Fruit fly (Drosophila melanogaster): ENCODE measurements around the gene PolZ2.

PolZ2 gene

dm6 chr3R:5601044-5601523, 12.4 kb downstream of the PolZ2 start, which contains the start of the genes kra and SecS (continued):
- peak in 1 of 2 experiments; percentile 17 for TF ChIP-seq crp (GFP tag; optimal IDR thresholded peaks at IDR 0.05)
- peak; percentile 86 for TF ChIP-seq CG4617 (GFP tag; optimal IDR thresholded peaks at IDR 0.05; ENCODE audit: borderline replicate concordance)
- TF ChIP-seq ci (GFP tag; IDR thresholded peaks at IDR 0.05), result no peak
- TF ChIP-seq CG3407 (GFP tag; optimal IDR thresholded peaks at IDR 0.05), result no peak
- TF ChIP-seq pan (optimal IDR thresholded peaks at IDR 0.05), result no peak
- TF ChIP-seq pan (GFP tag; optimal IDR thresholded peaks at IDR 0.05 in 1 of 2, IDR thresholded peaks at IDR 0.05 in 1 of 2), result no peak
- no peak for TF ChIP-seq z (GFP tag; IDR thresholded peaks at IDR 0.05)
- TF ChIP-seq ind (GFP tag; optimal IDR thresholded peaks at IDR 0.05), result peak; percentile 65
- peak; percentile 43 to 92 for TF ChIP-seq tll (GFP tag; optimal IDR thresholded peaks at IDR 0.05)
- peak; percentile 45 for TF ChIP-seq MESR4 (GFP tag; optimal IDR thresholded peaks at IDR 0.05)
- TF ChIP-seq CG1529 (GFP tag; optimal IDR thresholded peaks at IDR 0.05), result peak; percentile 31
- TF ChIP-seq run (tag; optimal IDR thresholded peaks at IDR 0.05), result no peak
- TF ChIP-seq vnd (GFP tag; IDR thresholded peaks at IDR 0.05; ENCODE audit: partially characterized antibody), result no peak
- TF ChIP-seq grn (GFP tag; optimal IDR thresholded peaks at IDR 0.05), result no peak
- TF ChIP-seq Mad (GFP tag; optimal IDR thresholded peaks at IDR 0.05), result peak; percentile 71
- TF ChIP-seq CG12219 (GFP tag; optimal IDR thresholded peaks at IDR 0.05), result no peak
- no peak for TF ChIP-seq Dfd (GFP tag; optimal IDR thresholded peaks at IDR 0.05)
- no peak for TF ChIP-seq CkIIα-i1 (GFP tag; IDR thresholded peaks at IDR 0.05)
- TF ChIP-seq Bdp1 (GFP tag; optimal IDR thresholded peaks at IDR 0.05), result peak; percentile 18
- peak; percentile 54 for TF ChIP-seq CG10209 (GFP tag; optimal IDR thresholded peaks at IDR 0.05)
- no peak for TF ChIP-seq repo (GFP tag; optimal IDR thresholded peaks at IDR 0.05)
- peak; percentile 48 for TF ChIP-seq Dip3 (GFP tag; optimal IDR thresholded peaks at IDR 0.05)
- TF ChIP-seq NFAT (GFP tag; IDR thresholded peaks at IDR 0.05), result no peak
- no peak for TF ChIP-seq CG4730 (GFP tag; IDR thresholded peaks at IDR 0.05)
- TF ChIP-seq HLH3B (GFP tag; IDR thresholded peaks at IDR 0.05), result no peak
- TF ChIP-seq CG8388 (GFP tag; optimal IDR thresholded peaks at IDR 0.05), result peak; percentile 21
- peak; percentile 54 for TF ChIP-seq caup (GFP tag; optimal IDR thresholded peaks at IDR 0.05; ENCODE audit: severe bottlenecking)
- TF ChIP-seq CG4820 (GFP tag; optimal IDR thresholded peaks at IDR 0.05), result peak; percentile 57
- TF ChIP-seq Meics (GFP tag; optimal IDR thresholded peaks at IDR 0.05), result peak; percentile 53
- TF ChIP-seq Ets65A (GFP tag), result peak; percentile 90
- peak; percentile 63 for TF ChIP-seq CG4328 (GFP tag; optimal IDR thresholded peaks at IDR 0.05)
- TF ChIP-seq sna (GFP tag; IDR thresholded peaks at IDR 0.05; ENCODE audit: partially characterized antibody), result no peak
- peak; percentile 44 for TF ChIP-seq CG4854 (GFP tag; optimal IDR thresholded peaks at IDR 0.05)
- TF ChIP-seq Hr39 (optimal IDR thresholded peaks at IDR 0.05), result no peak
- peak; percentile 91 for TF ChIP-seq CG12659 (GFP tag; optimal IDR thresholded peaks at IDR 0.05)
- no peak for TF ChIP-seq CG11695 (GFP tag; IDR thresholded peaks at IDR 0.05)
- TF ChIP-seq scrt (GFP tag; optimal IDR thresholded peaks at IDR 0.05), result peak; percentile 46
- TF ChIP-seq CG15601 (tag; optimal IDR thresholded peaks at IDR 0.05), result peak; percentile 50
- TF ChIP-seq Lim3 (GFP tag; IDR thresholded peaks at IDR 0.05), result no peak
- TF ChIP-seq CG12942 (GFP tag; optimal IDR thresholded peaks at IDR 0.05), result peak; percentile 41
- TF ChIP-seq dmrt11E (tag; optimal IDR thresholded peaks at IDR 0.05), result peak; percentile 56
- peak; percentile 79 for TF ChIP-seq Xbp1 (GFP tag; optimal IDR thresholded peaks at IDR 0.05)
- TF ChIP-seq sim (GFP tag; IDR thresholded peaks at IDR 0.05), result no peak
- TF ChIP-seq Hsf (GFP tag; optimal IDR thresholded peaks at IDR 0.05), result peak; percentile 52
- TF ChIP-seq CG9932 (GFP tag; IDR thresholded peaks at IDR 0.05), result no peak
- TF ChIP-seq lbe (GFP tag; optimal IDR thresholded peaks at IDR 0.05), result peak; percentile 47
- TF ChIP-seq corto (GFP tag; optimal IDR thresholded peaks at IDR 0.05), result peak; percentile 45
- no peak for TF ChIP-seq CG6791 (GFP tag; IDR thresholded peaks at IDR 0.05; ENCODE audit: partially characterized antibody)
- peak; percentile 74 for TF ChIP-seq CG12391 (tag; optimal IDR thresholded peaks at IDR 0.05)
- peak; percentile 48 for TF ChIP-seq CG9727 (GFP tag; optimal IDR thresholded peaks at IDR 0.05)
- TF ChIP-seq gcm2 (GFP tag; optimal IDR thresholded peaks at IDR 0.05), result no peak

Data from whole organism, embryonic.